Fruit fly (Drosophila melanogaster): ENCODE results near the gene CG33333.

Gene CG33333

dm6 chr3R:17391313-17391845 is 25.9 kb upstream of the CG33333 start, which contains the start of the genes Brf and sds22 (continued):
- TF ChIP-seq CG14965 (GFP tag; optimal IDR thresholded peaks at IDR 0.05; ENCODE audit: borderline replicate concordance) (peak; percentile 48), pnt (GFP tag; optimal IDR thresholded peaks at IDR 0.05) (peak; percentile 95), ato (GFP tag; IDR thresholded peaks at IDR 0.05; ENCODE audit: partially characterized antibody) (no peak), CG9727 (GFP tag; optimal IDR thresholded peaks at IDR 0.05) (peak; percentile 95), slp2 (GFP tag; optimal IDR thresholded peaks at IDR 0.05) (peak; percentile 93), so (GFP tag; IDR thresholded peaks at IDR 0.05) (peak; percentile 87), p53 (GFP tag; optimal IDR thresholded peaks at IDR 0.05) (peak; percentile 78), CG13624 (GFP tag; optimal IDR thresholded peaks at IDR 0.05) (peak; percentile 96), Elba2 (GFP tag; optimal IDR thresholded peaks at IDR 0.05) (peak; percentile 97), Neu2 (GFP tag; optimal IDR thresholded peaks at IDR 0.05; ENCODE audit: borderline replicate concordance) (peak; percentile 90), CG11723 (GFP tag; optimal IDR thresholded peaks at IDR 0.05) (peak; percentile 88), H2.0 (GFP tag; IDR thresholded peaks at IDR 0.05) (peak; percentile 84), CG12942 (GFP tag; optimal IDR thresholded peaks at IDR 0.05) (peak; percentile 95), CG2116 (GFP tag; optimal IDR thresholded peaks at IDR 0.05) (peak; percentile 89), sisA (GFP tag; IDR thresholded peaks at IDR 0.05) (peak; percentile 97), CG15601 (tag; optimal IDR thresholded peaks at IDR 0.05) (peak; percentile 98), Drgx (GFP tag; IDR thresholded peaks at IDR 0.05) (peak; percentile 83), Bteb2 (GFP tag; optimal IDR thresholded peaks at IDR 0.05) (peak; percentile 94), her (GFP tag; optimal IDR thresholded peaks at IDR 0.05) (peak; percentile 88), Sry-δ (GFP tag; optimal IDR thresholded peaks at IDR 0.05) (peak; percentile 95), CG6791 (GFP tag; IDR thresholded peaks at IDR 0.05; ENCODE audit: partially characterized antibody) (0 out of 3 replicates have a peak, but pooled peaks have one; percentile 40), odd (GFP tag; optimal IDR thresholded peaks at IDR 0.05) (peak; percentile 88), CG17612 (GFP tag; IDR thresholded peaks at IDR 0.05) (peak; percentile 75; the same call in 1 of the 2 replicates), gro (GFP tag; optimal IDR thresholded peaks at IDR 0.05) (peak; percentile 96), CG3838 (GFP tag; optimal IDR thresholded peaks at IDR 0.05) (peak; percentile 89), CG18599 (GFP tag; optimal IDR thresholded peaks at IDR 0.05) (peak; percentile 96), HHEX (GFP tag; optimal IDR thresholded peaks at IDR 0.05) (peak; percentile 92), tna (GFP tag; IDR thresholded peaks at IDR 0.05; ENCODE audit: partially characterized antibody) (peak; percentile 56; the same call in 1 of the 2 replicates), Dbx (GFP tag; IDR thresholded peaks at IDR 0.05) (peak; percentile 96), Abd-B (GFP tag; optimal IDR thresholded peaks at IDR 0.05) (peak; percentile 97), maf-S (GFP tag; optimal IDR thresholded peaks at IDR 0.05) (peak; percentile 96), Sry-β (GFP tag; optimal IDR thresholded peaks at IDR 0.05) (peak; percentile 76), CG17568 (GFP tag; optimal IDR thresholded peaks at IDR 0.05) (peak; percentile 86), CG8478 (optimal IDR thresholded peaks at IDR 0.05) (no peak), CG15696 (tag; optimal IDR thresholded peaks at IDR 0.05) (peak; percentile 98), zen (tag; optimal IDR thresholded peaks at IDR 0.05) (peak; percentile 96), Gsc (GFP tag; IDR thresholded peaks at IDR 0.05) (peak; percentile 76), CG9215 (GFP tag; IDR thresholded peaks at IDR 0.05) (peak; percentile 95), CG17186 (GFP tag; optimal IDR thresholded peaks at IDR 0.05) (peak; percentile 88), phol (tag; optimal IDR thresholded peaks at IDR 0.05) (peak; percentile 96), Usf (GFP tag; optimal IDR thresholded peaks at IDR 0.05) (peak; percentile 93), Fer2 (tag; optimal IDR thresholded peaks at IDR 0.05) (peak; percentile 96), gcm2 (GFP tag; optimal IDR thresholded peaks at IDR 0.05) (peak; percentile 87), CG4424 (GFP tag; optimal IDR thresholded peaks at IDR 0.05) (peak; percentile 96), CG18262 (tag; optimal IDR thresholded peaks at IDR 0.05) (peak; percentile 94), sr (GFP tag; IDR thresholded peaks at IDR 0.05) (peak; percentile 48; the same call in 2 of the 3 replicates), tgo (GFP tag; IDR thresholded peaks at IDR 0.05) (peak; percentile 95), CG13123 (GFP tag; optimal IDR thresholded peaks at IDR 0.05) (peak; percentile 94), CG10462 (GFP tag; optimal IDR thresholded peaks at IDR 0.05) (peak; percentile 93), ap (GFP tag; IDR thresholded peaks at IDR 0.05) (peak; percentile 73)

Measured in whole organism, embryonic.